Worm (Caenorhabditis elegans) whole organism, young adult: ENCODE measurements around the gene twk-21.

Experiments
- K11D2.4 ChIP-seq: fragments of 200-800 bp; sonication (Bioruptor generic); IDR thresholded peaks from 2 replicates; pipeline ENCODE4 v1.3.6; 2022; ENCODE audit warnings: missing genetic modification reagents, missing genetic modification characterization, missing compliant biosample characterization
- Y53G8AR.9 ChIP-seq: fragments of 200-800 bp; sonication (Bioruptor generic); conservative IDR thresholded peaks from 2 replicates; pipeline ENCODE4 v1.3.6; 2022; ENCODE audit warnings: missing genetic modification reagents, missing genetic modification characterization, missing compliant biosample characterization
- ZK185.1 ChIP-seq: sonication (generic microtip); optimal IDR thresholded peaks from 2 replicates; lab custom pipeline; 2016; ENCODE audit warnings: mild to moderate bottlenecking, missing genetic modification characterization, missing compliant biosample characterization; ENCODE audit not compliant: poor library complexity, severe bottlenecking
- ama-1 ChIP-seq, 3 experiments: fragments of 150-350 bp in 1 of 3; sonication (generic microtip) in 2 of 3; optimal IDR thresholded peaks; 2 replicates each; lab custom pipeline; 2014 to 2018; ENCODE audit warnings: missing biosample characterization in 2 of 3, missing genetic modification characterization in 2 of 3, missing genetic modification reagents in 2 of 3
- aptf-2 ChIP-seq: fragments of 200-800 bp; sonication (Bioruptor generic); conservative IDR thresholded peaks from 2 replicates; pipeline ENCODE4 v1.3.6; 2022; ENCODE audit warnings: missing genetic modification reagents, missing genetic modification characterization, missing compliant biosample characterization
- attf-5 ChIP-seq: fragments of 200-800 bp; sonication (Bioruptor generic); optimal IDR thresholded peaks from 2 replicates; lab custom pipeline; 2018; ENCODE audit warnings: mild to moderate bottlenecking, missing genetic modification characterization, missing compliant biosample characterization
- cebp-1 ChIP-seq, 2 experiments: fragments of 200-800 bp in 1 of 2; sonication (Bioruptor generic) in 1 of 2; sonication (generic microtip) in 1 of 2; IDR thresholded peaks in 1 of 2; optimal IDR thresholded peaks in 1 of 2; 2 replicates each; pipeline versions ENCODE4 v1.3.6 to Lab custom; 2017 to 2022; ENCODE audit warnings: missing compliant biosample characterization in 2 of 2, missing genetic modification characterization in 2 of 2, mild to moderate bottlenecking in 1 of 2, missing genetic modification reagents in 1 of 2, moderate library complexity in 1 of 2
- ceh-27 ChIP-seq: fragments of 200-800 bp; sonication (Bioruptor generic); optimal IDR thresholded peaks from 2 replicates; lab custom pipeline; 2018; ENCODE audit warnings: mild to moderate bottlenecking, missing genetic modification characterization, moderate library complexity, missing compliant biosample characterization
- ceh-40 ChIP-seq: fragments of 200-800 bp; sonication (Bioruptor generic); IDR thresholded peaks from 2 replicates; pipeline ENCODE4 v1.3.6; 2022; ENCODE audit warnings: missing genetic modification characterization, missing compliant biosample characterization
- dox-1 ChIP-seq: fragments of 200-800 bp; sonication (Bioruptor generic); IDR thresholded peaks from 2 replicates; pipeline ENCODE4 v1.3.6; 2022; ENCODE audit warnings: missing genetic modification reagents, missing genetic modification characterization, missing compliant biosample characterization
- egl-44 ChIP-seq: fragments of 200-800 bp; sonication (Bioruptor generic); IDR thresholded peaks from 2 replicates; pipeline ENCODE4 v1.3.6; 2022; ENCODE audit warnings: missing genetic modification reagents, missing genetic modification characterization, missing compliant biosample characterization
- gei-17 ChIP-seq: fragments of 200-800 bp; sonication (Bioruptor generic); optimal IDR thresholded peaks from 2 replicates; lab custom pipeline; 2018; ENCODE audit warnings: mild to moderate bottlenecking, missing genetic modification characterization, missing compliant biosample characterization
- hlh-12 ChIP-seq: sonication (generic microtip); optimal IDR thresholded peaks from 2 replicates; lab custom pipeline; 2016; ENCODE audit warnings: missing genetic modification characterization, missing compliant biosample characterization
- hmg-1.2 ChIP-seq: fragments of 200-800 bp; sonication (Bioruptor generic); IDR thresholded peaks from 2 replicates; pipeline ENCODE4 v1.3.6; 2022; ENCODE audit warnings: missing genetic modification reagents, missing genetic modification characterization, missing compliant biosample characterization
- lin-26 ChIP-seq: fragments of 200-800 bp; sonication (Bioruptor generic); IDR thresholded peaks from 2 replicates; pipeline ENCODE4 v1.3.6; 2022; ENCODE audit warnings: missing genetic modification reagents, missing genetic modification characterization, missing compliant biosample characterization
- lin-40 ChIP-seq: sonication (generic microtip); optimal IDR thresholded peaks from 2 replicates; lab custom pipeline; 2016; ENCODE audit warnings: missing genetic modification characterization, mild to moderate bottlenecking, missing compliant biosample characterization, missing genotype, missing genetic modification reagents
- madf-10 ChIP-seq: sonication (generic microtip); optimal IDR thresholded peaks from 2 replicates; lab custom pipeline; 2016; ENCODE audit warnings: mild to moderate bottlenecking, missing genetic modification characterization, missing compliant biosample characterization
- mcd-1 ChIP-seq: fragments of 200-800 bp; sonication (Bioruptor generic); IDR thresholded peaks from 2 replicates; pipeline ENCODE4 v1.3.6; 2022; ENCODE audit warnings: missing genetic modification reagents, missing genetic modification characterization, missing compliant biosample characterization
- nfya-2 ChIP-seq: fragments of 200-800 bp; sonication (Bioruptor generic); IDR thresholded peaks from 2 replicates; pipeline ENCODE4 v1.3.6; 2022; ENCODE audit warnings: missing genetic modification reagents, missing genetic modification characterization, missing compliant biosample characterization
- nhr-80 ChIP-seq: sonication (generic microtip); optimal IDR thresholded peaks from 2 replicates; lab custom pipeline; 2016; ENCODE audit warnings: missing genetic modification characterization, missing compliant biosample characterization
- rpc-1 ChIP-seq, 2 experiments: fragments of 150-350 bp in 1 of 2; sonication (generic microtip) in 1 of 2; optimal IDR thresholded peaks; 2 replicates each; lab custom pipeline; 2014 to 2018; ENCODE audit warnings: missing biosample characterization in 1 of 2, missing genetic modification characterization in 1 of 2, missing genetic modification reagents in 1 of 2, missing genotype in 1 of 2
- snpc-4 ChIP-seq, 5 experiments: fragments of 150-350 bp in 1 of 5; sonication (generic microtip) in 4 of 5; optimal IDR thresholded peaks; 2 replicates each; lab custom pipeline; 2014 to 2018; ENCODE audit warnings: missing genetic modification characterization in 5 of 5, missing biosample characterization in 3 of 5, antibody characterized with exemption in 2 of 5, mild to moderate bottlenecking in 2 of 5, missing compliant biosample characterization in 2 of 5, missing genotype in 2 of 5, moderate library complexity in 2 of 5, missing genetic modification reagents in 1 of 5
- somi-1 ChIP-seq: fragments of 200-800 bp; sonication (Bioruptor generic); optimal IDR thresholded peaks from 2 replicates; lab custom pipeline; 2018; ENCODE audit warnings: mild to moderate bottlenecking, missing genetic modification characterization, missing compliant biosample characterization
- tbx-9 ChIP-seq: sonication (generic microtip); optimal IDR thresholded peaks from 2 replicates; lab custom pipeline; 2016; ENCODE audit warnings: borderline replicate concordance, missing genetic modification characterization, inconsistent platforms, missing compliant biosample characterization
- unc-130 ChIP-seq: sonication (generic microtip); optimal IDR thresholded peaks from 2 replicates; lab custom pipeline; 2016; ENCODE audit warnings: missing genetic modification reagents, missing genetic modification characterization, missing compliant biosample characterization
- xnd-1 ChIP-seq: sonication (generic microtip); optimal IDR thresholded peaks from 2 replicates; lab custom pipeline; 2016; ENCODE audit warnings: missing genotype, missing genetic modification reagents, missing genetic modification characterization, missing compliant biosample characterization
- zfh-2 ChIP-seq: fragments of 200-800 bp; sonication (Bioruptor generic); conservative IDR thresholded peaks from 2 replicates; pipeline ENCODE4 v1.3.6; 2022; ENCODE audit warnings: missing genetic modification reagents, missing genetic modification characterization, missing compliant biosample characterization
- ztf-18 ChIP-seq: sonication (generic microtip); optimal IDR thresholded peaks from 2 replicates; lab custom pipeline; 2016; ENCODE audit warnings: missing genotype, mild to moderate bottlenecking, missing genetic modification characterization, missing compliant biosample characterization
- ztf-26 ChIP-seq: sonication (generic microtip); optimal IDR thresholded peaks from 2 replicates; lab custom pipeline; 2017; ENCODE audit warnings: missing genetic modification characterization, missing compliant biosample characterization
- ztf-28 ChIP-seq: fragments of 200-800 bp; sonication (Bioruptor generic); IDR thresholded peaks from 2 replicates; pipeline ENCODE4 v1.3.6; 2022; ENCODE audit warnings: missing genetic modification reagents, missing genetic modification characterization, missing compliant biosample characterization
- ztf-6 ChIP-seq: fragments of 200-800 bp; sonication (Bioruptor generic); IDR thresholded peaks from 2 replicates; pipeline ENCODE4 v1.3.6; 2022; ENCODE audit warnings: missing genetic modification reagents, missing genetic modification characterization, missing compliant biosample characterization

Gene twk-21

DNA sequence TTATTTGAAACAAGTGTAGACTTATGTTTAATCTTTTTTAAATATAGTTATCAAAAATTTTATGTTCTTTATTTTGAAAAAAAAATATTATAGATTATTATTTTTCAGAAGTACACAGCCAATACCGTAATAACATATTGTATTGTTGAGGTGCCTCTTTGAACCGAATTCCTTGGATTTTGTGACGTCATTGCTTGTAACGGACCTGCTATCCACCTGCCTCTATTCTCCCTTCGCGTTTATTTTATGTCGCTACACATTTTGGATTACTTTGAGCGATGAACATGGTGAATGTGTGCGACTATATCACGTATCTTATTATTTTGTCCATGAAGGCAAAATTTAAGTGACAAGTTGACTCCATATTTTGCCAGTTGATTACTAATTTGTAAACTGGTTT, 27.5 kb downstream of the twk-21 start:
- peak; percentile 25 for TF ChIP-seq gei-17 (GFP tag; lab: Kevin White, UChicago)
- no peak for TF ChIP-seq xnd-1 (tag; lab: Kevin White, UChicago)
- TF ChIP-seq lin-40 (tag; lab: Kevin White, UChicago): peak; percentile 36
- TF ChIP-seq cebp-1 (GFP tag; IDR thresholded peaks at IDR 0.05; lab: Robert Waterston, UW): no peak
- no peak for TF ChIP-seq cebp-1 (tag; optimal IDR thresholded peaks at IDR 0.05; lab: Kevin White, UChicago)

DNA sequence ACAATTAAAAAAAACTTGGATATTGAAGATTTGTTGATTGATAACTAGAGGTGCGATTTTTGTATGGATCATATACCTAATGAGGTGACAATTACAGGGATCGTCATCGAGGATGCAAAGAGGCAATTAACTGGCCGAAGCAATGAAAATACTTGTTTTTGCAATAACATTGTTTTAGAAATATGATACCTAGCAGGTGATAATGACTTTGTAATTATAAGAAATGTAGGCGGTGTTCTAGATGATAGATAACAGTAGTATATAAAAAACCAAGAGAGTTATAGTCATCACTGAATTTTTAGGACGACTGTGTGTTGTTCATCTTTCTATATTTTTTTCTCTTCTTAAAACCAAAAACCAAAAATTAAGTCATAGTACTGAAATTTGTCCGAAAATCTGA, 28.6 kb downstream of the twk-21 start, which contains the start of gene C11G6.2:
C11G6.2 (plus strand) TSS at position 301 of the 400 bp plus-strand sequence.
- no peak for TF ChIP-seq aptf-2 (GFP tag; lab: Robert Waterston, UW)
- no peak for TF ChIP-seq ZK185.1 (tag; lab: Kevin White, UChicago)
- TF ChIP-seq ztf-26 (tag; lab: Kevin White, UChicago): no peak
- TF ChIP-seq unc-130 (GFP tag; lab: Kevin White, UChicago): no peak
- no peak for TF ChIP-seq ztf-18 (tag; lab: Kevin White, UChicago)
- TF ChIP-seq ceh-40: no peak
- no peak for TF ChIP-seq somi-1 (GFP tag; lab: Kevin White, UChicago)
- TF ChIP-seq ztf-28 (GFP tag; lab: Robert Waterston, UW): no peak
- TF ChIP-seq K11D2.4: no peak
- no peak for TF ChIP-seq rpc-1 (optimal IDR thresholded peaks at IDR 0.05; lab: Kevin White, UChicago)
- no peak for TF ChIP-seq rpc-1 (tag; optimal IDR thresholded peaks at IDR 0.05; lab: Kevin White, UChicago)
- TF ChIP-seq tbx-9 (tag; lab: Kevin White, UChicago): no peak
- TF ChIP-seq egl-44: no peak

DNA sequence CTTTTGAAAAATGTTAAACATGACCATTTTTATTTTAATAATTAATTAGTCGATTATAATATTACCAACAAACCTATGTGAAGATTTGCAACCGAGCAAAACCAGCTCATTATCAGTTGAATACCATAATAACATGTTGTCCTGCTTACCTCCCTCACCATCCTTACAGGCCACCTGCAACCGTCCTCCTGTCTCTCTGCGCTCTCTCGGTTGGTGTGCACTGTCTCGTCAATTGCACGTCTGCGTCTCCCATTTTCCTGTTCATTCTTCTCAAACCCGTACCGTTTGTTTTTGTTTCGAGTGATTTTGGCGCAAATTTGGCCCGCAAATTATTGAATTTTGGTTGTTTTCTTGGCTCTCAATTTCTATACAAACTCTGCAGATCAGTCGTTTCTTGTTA, 31.7 kb downstream of the twk-21 start:
- TF ChIP-seq K11D2.4 (no peak), hmg-1.2 (peak; percentile 96)

ce11 chrX:16331932-16332485, 32.3 kb downstream of the twk-21 start, which contains the start of gene taf-3:
taf-3 (plus strand) TSS chrX:16332435.
- TF ChIP-seq Y53G8AR.9 (GFP tag; lab: Robert Waterston, UW): 0 out of 2 replicates have a peak, but pooled peaks have one; percentile 11
- peak; percentile 14 for TF ChIP-seq attf-5 (GFP tag; lab: Kevin White, UChicago)
- TF ChIP-seq mcd-1: peak; percentile 47; the same call in 1 of the 2 replicates
- no peak for TF ChIP-seq ama-1 (optimal IDR thresholded peaks at IDR 0.05; lab: Kevin White, UChicago)
- TF ChIP-seq ama-1 (GFP tag; optimal IDR thresholded peaks at IDR 0.05; lab: Kevin White, UChicago): no peak
- no peak for TF ChIP-seq snpc-4 (GFP tag; optimal IDR thresholded peaks at IDR 0.05; lab: Kevin White, UChicago)
- TF ChIP-seq snpc-4 (tag; optimal IDR thresholded peaks at IDR 0.05; lab: Kevin White, UChicago): peak in 1 of 4 experiments; percentile 26
- TF ChIP-seq lin-26 (GFP tag; lab: Robert Waterston, UW): 0 out of 2 replicates have a peak, but pooled peaks have one; percentile 21
- TF ChIP-seq madf-10 (tag; lab: Kevin White, UChicago): no peak
- TF ChIP-seq nhr-80 (tag; lab: Kevin White, UChicago): peak; percentile 47
- TF ChIP-seq ceh-27: peak; percentile 51
- no peak for TF ChIP-seq ztf-6 (GFP tag; lab: Robert Waterston, UW)
- TF ChIP-seq hlh-12: no peak
- peak; percentile 85 for TF ChIP-seq hmg-1.2
- TF ChIP-seq aptf-2 (GFP tag; lab: Robert Waterston, UW): no peak
- no peak for TF ChIP-seq zfh-2 (GFP tag; lab: Robert Waterston, UW)
- TF ChIP-seq dox-1 (GFP tag; lab: Robert Waterston, UW): peak; percentile 38; the same call in 1 of the 2 replicates
- no peak for TF ChIP-seq nfya-2 (GFP tag; lab: Robert Waterston, UW)
